Worm (Caenorhabditis elegans) whole organism, mixed stage, embryonic: ENCODE measurements around the gene fbxa-108.

ENCODE experiments used
- ces-1 ChIP-seq: fragments of 150-350 bp; optimal IDR thresholded peaks from 2 replicates; lab custom pipeline; 2014; ENCODE audit warnings: missing biosample characterization, missing genetic modification reagents, missing genetic modification characterization
- elt-3 ChIP-seq: fragments of 150-350 bp; optimal IDR thresholded peaks from 2 replicates; lab custom pipeline; 2014; ENCODE audit warnings: missing biosample characterization, missing genetic modification characterization
- lin-13 ChIP-seq: fragments of 150-350 bp; optimal IDR thresholded peaks from 2 replicates; lab custom pipeline; 2014; ENCODE audit warnings: missing biosample characterization, missing genetic modification characterization
- lsy-2 ChIP-seq: fragments of 150-350 bp; optimal IDR thresholded peaks from 2 replicates; lab custom pipeline; 2014; ENCODE audit warnings: missing biosample characterization, missing genetic modification characterization
- mep-1 ChIP-seq: fragments of 150-350 bp; optimal IDR thresholded peaks from 2 replicates; lab custom pipeline; 2017; ENCODE audit warnings: missing biosample characterization, missing genetic modification reagents, missing genetic modification characterization, inconsistent platforms
- nhr-12 ChIP-seq: fragments of 150-350 bp; optimal IDR thresholded peaks from 2 replicates; lab custom pipeline; 2014; ENCODE audit warnings: missing biosample characterization, missing genetic modification characterization
- nhr-237 ChIP-seq: fragments of 150-350 bp; optimal IDR thresholded peaks from 2 replicates; lab custom pipeline; 2014; ENCODE audit warnings: missing biosample characterization, missing genetic modification characterization
- pha-4 ChIP-seq: fragments of 150-350 bp; optimal IDR thresholded peaks from 2 replicates; lab custom pipeline; 2018; ENCODE audit warnings: missing biosample characterization, missing genetic modification reagents, missing genetic modification characterization
- sptf-1 ChIP-seq: sonication (generic microtip); optimal IDR thresholded peaks from 2 replicates; lab custom pipeline; 2017; ENCODE audit warnings: mild to moderate bottlenecking, missing genetic modification characterization, moderate library complexity, missing compliant biosample characterization
- unc-120 ChIP-seq: sonication (generic microtip); optimal IDR thresholded peaks from 2 replicates; lab custom pipeline; 2017; ENCODE audit warnings: missing genetic modification characterization, missing compliant biosample characterization; ENCODE audit not compliant: poor library complexity, severe bottlenecking
- zip-8 ChIP-seq: fragments of 150-350 bp; optimal IDR thresholded peaks from 2 replicates; lab custom pipeline; 2014; ENCODE audit warnings: missing biosample characterization, missing genetic modification characterization

ce11 chrV:17684857-17685256, 25.7 kb upstream of the fbxa-108 start, which contains the start of the genes F59A1.16 and F59A1.6:
- TF ChIP-seq lin-13 (no peak), nhr-237 (no peak), sptf-1 (tag; lab: Kevin White, UChicago) (no peak), lsy-2 (tag; lab: Kevin White, UChicago) (no peak), elt-3 (tag; lab: Kevin White, UChicago) (no peak), unc-120 (tag; lab: Kevin White, UChicago) (no peak), ces-1 (GFP tag; lab: Kevin White, UChicago) (no peak), nhr-12 (tag; lab: Kevin White, UChicago) (no peak), zip-8 (tag; lab: Kevin White, UChicago) (no peak), pha-4 (tag; lab: Kevin White, UChicago) (no peak), mep-1 (tag; lab: Kevin White, UChicago) (no peak)
